Worm (Caenorhabditis elegans): ENCODE results near the gene ZK355.3.

- no peak for TF ChIP-seq him-1 (tag; optimal IDR thresholded peaks at IDR 0.05)
- no peak for TF ChIP-seq dao-5 (tag; optimal IDR thresholded peaks at IDR 0.05)
These were observed 5.6 kb downstream of the ZK355.3 start for ce11 chrII:2921860-2922259.
